Fruit fly (Drosophila melanogaster) whole organism, embryonic: ENCODE measurements around the gene Nulp1.

ENCODE experiments used
- CG10321 ChIP-seq: fragments of 200-800 bp; sonication (Bioruptor generic); IDR thresholded peaks from 2 replicates; pipeline ENCODE4 v1.3.6; 2022; ENCODE audit warnings: missing biosample characterization, missing genetic modification characterization
- CG12236 ChIP-seq: fragments of 200-800 bp; sonication (Bioruptor generic); optimal IDR thresholded peaks from 2 replicates; lab custom pipeline; 2016; ENCODE audit warnings: missing biosample characterization, missing genetic modification characterization
- Dp ChIP-seq: fragments of 200-800 bp; sonication (Bioruptor generic); optimal IDR thresholded peaks from 2 replicates; lab custom pipeline; 2018; ENCODE audit warnings: missing biosample characterization, mild to moderate bottlenecking, missing genetic modification characterization, moderate library complexity

- TF ChIP-seq Dp (GFP tag; lab: Kevin White, UChicago), result peak; percentile 58
- peak; percentile 58 for TF ChIP-seq CG12236 (GFP tag; lab: Kevin White, UChicago)
- TF ChIP-seq CG10321 (GFP tag; lab: Robert Waterston, UW), result no peak
Measured at dm6 chr3L:8115864-8116528, 5.8 kb downstream of the Nulp1 start, which contains the start of the genes Arp3 and msk.
